Fruit fly (Drosophila melanogaster): ENCODE results near the gene Nprl3.

Gene Nprl3

DNA sequence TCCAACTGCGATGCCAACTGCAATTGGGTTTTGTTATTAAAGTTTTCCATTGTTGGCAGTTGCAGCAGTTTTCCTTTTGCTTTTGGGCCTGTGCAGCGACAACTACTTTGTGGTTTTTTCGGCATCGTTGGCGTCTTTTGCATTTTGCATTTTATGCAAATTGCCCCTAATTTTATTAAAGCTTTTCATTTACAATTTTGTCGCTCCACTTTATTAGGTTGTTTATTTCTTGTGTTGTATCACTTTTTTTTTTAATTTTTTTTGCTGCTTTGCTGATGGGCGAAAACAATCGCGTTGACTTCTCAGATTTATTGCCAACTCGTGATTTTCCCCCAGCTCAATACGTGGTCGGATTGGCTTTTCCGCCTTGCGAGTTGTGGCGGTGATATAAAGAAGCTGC, 43.9 kb downstream of the Nprl3 start:
- TF ChIP-seq CG9948 (tag; optimal IDR thresholded peaks at IDR 0.05) = no peak
- no peak for TF ChIP-seq rn (GFP tag; IDR thresholded peaks at IDR 0.05)
- TF ChIP-seq CG4496 (GFP tag; IDR thresholded peaks at IDR 0.05) = no peak
- no peak for TF ChIP-seq EcR (GFP tag; optimal IDR thresholded peaks at IDR 0.05)

DNA sequence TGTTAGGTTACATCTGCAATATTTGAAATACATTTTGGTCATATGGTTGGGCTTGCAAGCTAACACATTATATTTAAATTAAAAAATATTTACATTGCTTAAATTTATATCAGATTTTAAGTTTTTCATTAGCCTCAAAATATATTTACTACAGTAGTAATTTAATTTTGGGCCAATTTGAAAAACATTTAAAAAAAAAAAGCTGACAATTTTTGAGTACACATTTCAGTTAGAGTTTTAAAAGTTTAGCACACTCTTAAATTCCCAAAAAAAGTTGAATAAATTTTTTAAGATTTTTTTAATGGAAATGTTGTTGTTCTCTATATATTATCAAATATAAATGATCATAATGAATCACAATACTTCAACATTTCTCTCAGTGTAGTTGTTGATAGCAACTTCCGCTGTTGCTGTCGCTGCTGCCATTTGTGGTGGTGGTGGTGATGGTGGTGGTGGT, 44.4 kb downstream of the Nprl3 start:
- TF ChIP-seq CG10348 (GFP tag; IDR thresholded peaks at IDR 0.05) (no peak), Snoo (tag; optimal IDR thresholded peaks at IDR 0.05) (peak; percentile 19), CG32121 (GFP tag; IDR thresholded peaks at IDR 0.05) (peak; percentile 29; the same call in 1 of the 2 replicates), Ets98B (GFP tag; IDR thresholded peaks at IDR 0.05) (peak; percentile 37; the same call in 1 of the 2 replicates), CG8159 (tag; optimal IDR thresholded peaks at IDR 0.05) (peak; percentile 57), CG4496 (GFP tag; IDR thresholded peaks at IDR 0.05) (0 out of 3 replicates have a peak, but pooled peaks have one; percentile 12), CG34367 (tag; optimal IDR thresholded peaks at IDR 0.05) (peak; percentile 15), EcR (GFP tag; optimal IDR thresholded peaks at IDR 0.05) (no peak), D1 (tag; optimal IDR thresholded peaks at IDR 0.05) (peak; percentile 43), rn (GFP tag; IDR thresholded peaks at IDR 0.05) (no peak), CG12605 (GFP tag; IDR thresholded peaks at IDR 0.05) (no peak), CG14655 (GFP tag; optimal IDR thresholded peaks at IDR 0.05) (peak; percentile 80), gl (tag; optimal IDR thresholded peaks at IDR 0.05) (no peak), fd96Ca (GFP tag; IDR thresholded peaks at IDR 0.05) (no peak), CG17806 (tag; optimal IDR thresholded peaks at IDR 0.05) (peak; percentile 31), Pif1A (GFP tag; optimal IDR thresholded peaks at IDR 0.05) (peak; percentile 39), CG15710 (tag; optimal IDR thresholded peaks at IDR 0.05) (peak; percentile 25), CG9948 (tag; optimal IDR thresholded peaks at IDR 0.05) (peak; percentile 63), CG8301 (tag; optimal IDR thresholded peaks at IDR 0.05) (peak; percentile 69), Pif1B (GFP tag; optimal IDR thresholded peaks at IDR 0.05) (no peak), CG13204 (GFP tag; optimal IDR thresholded peaks at IDR 0.05) (no peak)

dm6 chr3L:13956667-13957066, 45.0 kb downstream of the Nprl3 start:
- TF ChIP-seq CG14655 (GFP tag; optimal IDR thresholded peaks at IDR 0.05) (no peak), CG8159 (tag; optimal IDR thresholded peaks at IDR 0.05) (no peak), fd96Ca (GFP tag; IDR thresholded peaks at IDR 0.05) (no peak), CG4496 (GFP tag; IDR thresholded peaks at IDR 0.05) (no peak), Pif1A (GFP tag; optimal IDR thresholded peaks at IDR 0.05) (no peak), D1 (tag; optimal IDR thresholded peaks at IDR 0.05) (no peak), Pif1B (GFP tag; optimal IDR thresholded peaks at IDR 0.05) (no peak), CG13204 (GFP tag; optimal IDR thresholded peaks at IDR 0.05) (no peak), EcR (GFP tag; optimal IDR thresholded peaks at IDR 0.05) (no peak), CG12605 (GFP tag; IDR thresholded peaks at IDR 0.05) (no peak), rn (GFP tag; IDR thresholded peaks at IDR 0.05) (no peak), Ets98B (GFP tag; IDR thresholded peaks at IDR 0.05) (no peak), Snoo (tag; optimal IDR thresholded peaks at IDR 0.05) (no peak)

DNA sequence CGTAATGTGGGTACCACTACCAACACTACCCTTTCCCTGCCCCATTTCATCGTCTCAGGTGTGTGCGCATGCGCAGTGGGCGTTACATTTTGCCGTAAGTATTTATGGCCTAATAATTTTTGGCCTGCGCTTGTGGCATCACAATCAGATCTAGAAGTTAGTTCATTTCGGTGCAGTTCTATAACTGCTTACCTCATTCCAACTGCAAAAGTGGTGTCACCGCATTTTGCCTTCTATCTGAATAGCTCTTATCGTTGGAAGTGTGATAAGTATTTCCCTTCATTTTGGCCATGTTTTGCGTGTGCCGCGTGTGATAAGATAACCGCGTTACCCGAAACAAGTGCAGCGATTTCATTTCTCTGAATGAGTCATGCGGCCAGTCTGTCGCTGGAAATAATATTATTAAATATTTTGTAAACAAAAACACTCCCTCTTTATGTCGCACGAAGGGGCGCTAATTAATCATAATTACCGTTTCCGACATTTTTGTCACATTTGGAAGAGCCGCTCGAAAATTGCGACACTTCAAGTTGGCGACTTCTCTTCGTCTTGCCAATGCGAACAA, 49.1 kb downstream of the Nprl3 start:
- TF ChIP-seq D1 (tag; optimal IDR thresholded peaks at IDR 0.05) = no peak
- TF ChIP-seq EcR (GFP tag; optimal IDR thresholded peaks at IDR 0.05) = no peak
- TF ChIP-seq CG8159 (tag; optimal IDR thresholded peaks at IDR 0.05) = no peak
- TF ChIP-seq CG17806 (tag; optimal IDR thresholded peaks at IDR 0.05) = no peak
- no peak for TF ChIP-seq rn (GFP tag; IDR thresholded peaks at IDR 0.05)
- TF ChIP-seq Ets98B (GFP tag; IDR thresholded peaks at IDR 0.05) = no peak
- no peak for TF ChIP-seq CG13204 (GFP tag; optimal IDR thresholded peaks at IDR 0.05)
- TF ChIP-seq CG4496 (GFP tag; IDR thresholded peaks at IDR 0.05) = no peak

DNA sequence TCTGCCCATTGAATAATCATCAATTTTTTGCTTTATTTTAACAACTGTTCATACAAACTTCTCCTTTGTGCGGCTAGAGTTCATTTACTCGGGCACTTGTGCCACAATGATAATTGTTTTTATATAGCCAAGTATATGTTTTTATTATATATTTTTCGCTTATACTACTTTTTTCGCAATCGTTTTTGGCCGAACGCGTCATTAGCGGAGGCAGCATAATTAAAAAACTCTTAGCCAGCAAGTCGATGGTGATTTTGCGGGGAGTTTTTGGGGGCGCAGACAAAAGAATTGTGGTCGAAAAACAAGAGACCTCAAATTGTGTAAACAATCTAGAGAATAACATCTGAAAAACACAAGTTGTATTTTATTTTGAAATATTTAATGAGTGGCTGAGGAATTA, 50.1 kb downstream of the Nprl3 start:
- no peak for TF ChIP-seq fd96Ca (GFP tag; IDR thresholded peaks at IDR 0.05)

DNA sequence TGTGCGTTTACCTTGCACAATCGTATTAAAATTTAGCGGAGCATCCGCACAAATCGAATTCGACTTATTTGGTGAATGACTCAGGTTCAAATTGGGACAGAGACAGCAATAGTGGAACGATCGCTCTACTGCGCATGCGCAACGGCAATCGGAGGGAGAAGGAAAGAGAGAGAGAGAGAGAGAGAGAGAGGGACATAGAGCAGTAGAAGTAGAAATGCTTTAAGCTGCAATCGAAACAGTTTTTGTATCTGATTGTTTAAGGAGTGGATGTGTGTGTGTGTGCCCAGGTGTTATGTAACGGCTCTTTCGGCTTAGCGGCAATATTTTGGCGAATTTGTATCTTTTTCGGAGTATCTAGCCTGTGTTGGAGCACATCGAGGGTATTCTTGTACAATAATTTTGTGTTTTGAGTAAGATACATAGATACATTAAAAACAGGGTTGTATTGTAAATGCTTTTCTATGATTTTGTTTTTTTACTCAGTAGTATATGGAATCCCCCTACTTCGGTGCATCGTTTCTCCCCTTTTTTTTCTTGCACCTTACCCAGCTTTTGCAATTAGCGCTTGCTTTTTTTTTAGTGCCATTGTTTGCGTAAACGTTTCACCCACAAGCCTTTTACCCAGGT, 52.1 kb downstream of the Nprl3 start:
- TF ChIP-seq CG8159 (tag; optimal IDR thresholded peaks at IDR 0.05) (no peak), Ets98B (GFP tag; IDR thresholded peaks at IDR 0.05) (peak; percentile 72), CG14655 (GFP tag; optimal IDR thresholded peaks at IDR 0.05) (peak; percentile 33), fd96Ca (GFP tag; IDR thresholded peaks at IDR 0.05) (no peak), EcR (GFP tag; optimal IDR thresholded peaks at IDR 0.05) (no peak), gl (tag; optimal IDR thresholded peaks at IDR 0.05) (no peak), rn (GFP tag; IDR thresholded peaks at IDR 0.05) (no peak), CG8301 (tag; optimal IDR thresholded peaks at IDR 0.05) (peak; percentile 42), CG32121 (GFP tag; IDR thresholded peaks at IDR 0.05) (peak; percentile 67; the same call in 1 of the 2 replicates), CG12605 (GFP tag; IDR thresholded peaks at IDR 0.05) (0 out of 2 replicates have a peak, but pooled peaks have one; percentile 38), CG13204 (GFP tag; optimal IDR thresholded peaks at IDR 0.05) (no peak), CG4496 (GFP tag; IDR thresholded peaks at IDR 0.05) (peak; percentile 82), CG10348 (GFP tag; IDR thresholded peaks at IDR 0.05) (no peak), D1 (tag; optimal IDR thresholded peaks at IDR 0.05) (no peak), CG34367 (tag; optimal IDR thresholded peaks at IDR 0.05) (no peak), CG17806 (tag; optimal IDR thresholded peaks at IDR 0.05) (no peak), CG9948 (tag; optimal IDR thresholded peaks at IDR 0.05) (no peak), Pif1B (GFP tag; optimal IDR thresholded peaks at IDR 0.05) (no peak), CG15710 (tag; optimal IDR thresholded peaks at IDR 0.05) (no peak), Pif1A (GFP tag; optimal IDR thresholded peaks at IDR 0.05) (peak; percentile 6), Snoo (tag; optimal IDR thresholded peaks at IDR 0.05) (no peak)

All from whole organism, pupa.